Worm (Caenorhabditis elegans): ENCODE results near the gene F09E5.7.

F09E5.7 gene

ce11 chrII:5336660-5337494 is 15.0 kb upstream of the F09E5.7 start (continued):
- TF ChIP-seq pat-9 (tag; optimal IDR thresholded peaks at IDR 0.05) (no peak), mec-3 (tag; optimal IDR thresholded peaks at IDR 0.05; ENCODE audit: borderline replicate concordance) (no peak), ceh-45 (GFP tag; IDR thresholded peaks at IDR 0.05) (no peak), tbx-2 (tag; optimal IDR thresholded peaks at IDR 0.05) (peak; percentile 56), hlh-6 (tag; optimal IDR thresholded peaks at IDR 0.05) (no peak), C08G9.2 (tag; optimal IDR thresholded peaks at IDR 0.05) (no peak), elt-4 (tag; optimal IDR thresholded peaks at IDR 0.05) (no peak), rnt-1 (tag; optimal IDR thresholded peaks at IDR 0.05) (no peak), unc-3 (GFP tag; conservative IDR thresholded peaks at IDR 0.05) (no peak), unc-3 (tag; optimal IDR thresholded peaks at IDR 0.05) (no peak), ref-2 (tag; optimal IDR thresholded peaks at IDR 0.05) (no peak), hlh-8 (tag; optimal IDR thresholded peaks at IDR 0.05) (no peak), lim-6 (tag; optimal IDR thresholded peaks at IDR 0.05) (no peak), ttx-3 (tag; optimal IDR thresholded peaks at IDR 0.05) (no peak), unc-42 (tag; optimal IDR thresholded peaks at IDR 0.05) (peak; percentile 52), pha-2 (tag; optimal IDR thresholded peaks at IDR 0.05) (no peak), odd-2 (tag; optimal IDR thresholded peaks at IDR 0.05) (no peak)

- TF ChIP-seq hlh-13 (GFP tag; optimal IDR thresholded peaks at IDR 0.05) (no peak), ama-1 (optimal IDR thresholded peaks at IDR 0.05) (no peak), unc-42 (tag; optimal IDR thresholded peaks at IDR 0.05) (no peak), hlh-6 (tag; optimal IDR thresholded peaks at IDR 0.05) (no peak), nhr-11 (tag; optimal IDR thresholded peaks at IDR 0.05) (no peak), elt-2 (tag; optimal IDR thresholded peaks at IDR 0.05) (no peak)
Observed at ce11 chrII:5337495-5337840, 14.4 kb upstream of the F09E5.7 start.

- TF ChIP-seq fkh-6 (tag; optimal IDR thresholded peaks at IDR 0.05) (no peak), hlh-30 (tag; optimal IDR thresholded peaks at IDR 0.05; ENCODE audit: insufficient read depth) (peak; percentile 0), ceh-6 (GFP tag; optimal IDR thresholded peaks at IDR 0.05) (no peak)
Observed at ce11 chrII:5338301-5338700, 13.6 kb upstream of the F09E5.7 start.

- TF ChIP-seq ceh-19 (GFP tag; optimal IDR thresholded peaks at IDR 0.05) (no peak), hlh-13 (GFP tag; optimal IDR thresholded peaks at IDR 0.05) (no peak), hlh-6 (tag; optimal IDR thresholded peaks at IDR 0.05) (no peak), fkh-6 (tag; optimal IDR thresholded peaks at IDR 0.05) (no peak), ceh-48 (tag; optimal IDR thresholded peaks at IDR 0.05) (no peak), nhr-11 (tag; optimal IDR thresholded peaks at IDR 0.05) (no peak), tbx-2 (tag; optimal IDR thresholded peaks at IDR 0.05) (no peak), ceh-24 (tag; optimal IDR thresholded peaks at IDR 0.05) (no peak), ceh-14 (tag; optimal IDR thresholded peaks at IDR 0.05) (no peak), mec-3 (tag; optimal IDR thresholded peaks at IDR 0.05; ENCODE audit: borderline replicate concordance) (no peak), odd-2 (tag; optimal IDR thresholded peaks at IDR 0.05) (no peak), hlh-30 (tag; optimal IDR thresholded peaks at IDR 0.05; ENCODE audit: insufficient read depth) (no peak), ceh-31 (tag; optimal IDR thresholded peaks at IDR 0.05) (no peak), fax-1 (tag; optimal IDR thresholded peaks at IDR 0.05) (no peak), ceh-45 (GFP tag; IDR thresholded peaks at IDR 0.05) (no peak), pqm-1 (tag; optimal IDR thresholded peaks at IDR 0.05) (no peak), unc-55 (GFP tag; optimal IDR thresholded peaks at IDR 0.05) (no peak)
Observed at ce11 chrII:5339547-5339946, 12.4 kb upstream of the F09E5.7 start.
